Worm (Caenorhabditis elegans) whole organism, late embryonic: Measurements from ENCODE around the gene fbxc-50.

Experiments used
- fkh-10 ChIP-seq: fragments of 150-350 bp; optimal IDR thresholded peaks from 2 replicates; lab custom pipeline; 2014; ENCODE audit warnings: missing biosample characterization, missing genetic modification reagents, missing genetic modification characterization
- hlh-6 ChIP-seq: sonication (generic microtip); optimal IDR thresholded peaks from 2 replicates; lab custom pipeline; 2016; ENCODE audit warnings: missing genotype, missing genetic modification characterization, missing compliant biosample characterization
- madf-2 ChIP-seq: sonication (generic microtip); optimal IDR thresholded peaks from 2 replicates; lab custom pipeline; 2017; ENCODE audit warnings: missing genetic modification characterization, missing compliant biosample characterization
- nfya-1 ChIP-seq: sonication (generic microtip); optimal IDR thresholded peaks from 2 replicates; lab custom pipeline; 2017; ENCODE audit warnings: missing genetic modification characterization, mild to moderate bottlenecking, missing compliant biosample characterization, antibody characterized with exemption, moderate library complexity
- pag-3 ChIP-seq: sonication (generic microtip); optimal IDR thresholded peaks from 2 replicates; lab custom pipeline; 2016; ENCODE audit warnings: missing compliant biosample characterization, missing genetic modification characterization, borderline replicate concordance
- pha-4 ChIP-seq: fragments of 150-350 bp; optimal IDR thresholded peaks from 2 replicates; lab custom pipeline; 2018; ENCODE audit warnings: missing biosample characterization, missing genetic modification reagents, missing genetic modification characterization
- pros-1 ChIP-seq: fragments of 150-350 bp; optimal IDR thresholded peaks from 2 replicates; lab custom pipeline; 2014; ENCODE audit warnings: missing biosample characterization, missing genetic modification reagents, missing genetic modification characterization
- tbx-2 ChIP-seq: sonication (generic microtip); optimal IDR thresholded peaks from 2 replicates; lab custom pipeline; 2016; ENCODE audit warnings: missing genetic modification characterization, missing compliant biosample characterization
- unc-55 ChIP-seq: sonication (generic microtip); optimal IDR thresholded peaks from 2 replicates; lab custom pipeline; 2017; ENCODE audit warnings: missing biosample characterization, missing genetic modification reagents, missing genetic modification characterization

DNA sequence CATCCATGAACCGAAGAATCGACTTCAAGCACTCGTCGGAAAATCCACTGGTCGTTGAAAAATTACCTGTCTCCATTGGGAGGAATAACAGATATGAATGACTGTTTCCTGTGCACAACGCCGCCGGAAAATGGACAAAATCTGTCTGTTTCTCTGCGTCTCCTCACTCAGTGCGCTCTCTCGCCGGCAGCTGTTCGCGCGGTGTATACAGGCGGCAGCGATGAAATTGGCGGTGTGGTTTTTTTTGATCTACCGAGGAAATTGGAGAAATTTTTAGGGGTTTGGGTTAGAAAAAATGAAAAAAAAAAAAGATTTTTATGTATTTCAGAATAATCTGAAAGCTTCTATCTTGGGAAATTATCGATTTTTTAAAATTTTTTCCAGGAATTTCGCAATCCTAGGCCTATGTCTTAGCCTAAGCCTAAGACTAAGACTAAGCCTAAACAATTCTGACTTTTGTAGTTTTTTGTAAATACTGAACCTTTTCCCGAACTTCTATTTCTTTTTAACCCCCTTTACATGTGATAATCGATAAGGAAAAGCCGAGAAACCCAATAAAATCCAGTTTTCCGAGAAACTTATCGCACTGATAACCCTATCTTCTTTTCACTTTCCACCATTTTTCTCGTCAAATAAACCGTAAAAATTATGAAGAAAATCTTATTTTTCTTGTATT is at the start of gene fbxc-50, which contains the start of gene C17F4.2:
- TF ChIP-seq pha-4 (no peak), madf-2 (no peak), pag-3 (no peak), tbx-2 (tag; lab: Kevin White, UChicago) (no peak), nfya-1 (no peak), hlh-6 (no peak), unc-55 (GFP tag; lab: Kevin White, UChicago) (no peak), pros-1 (no peak), fkh-10 (GFP tag; lab: Kevin White, UChicago) (no peak)
